Fruit fly (Drosophila melanogaster) whole organism, embryonic: Measurements from ENCODE around the gene betaGlu.

Experiments
- CG11560 ChIP-seq: fragments of 200-800 bp; sonication (Bioruptor generic); IDR thresholded peaks from 3 replicates; pipeline ENCODE4 v1.3.6; 2022; ENCODE audit warnings: missing biosample characterization, missing genetic modification characterization
- CG12071 ChIP-seq: fragments of 200-800 bp; sonication (Bioruptor generic); optimal IDR thresholded peaks from 3 replicates; lab custom pipeline; 2018; ENCODE audit warnings: missing biosample characterization, mild to moderate bottlenecking, missing genetic modification characterization
- CG13296 ChIP-seq: fragments of 200-800 bp; sonication (Bioruptor generic); optimal IDR thresholded peaks from 3 replicates; lab custom pipeline; 2018; ENCODE audit warnings: missing biosample characterization, mild to moderate bottlenecking, missing genetic modification characterization
- CG14050 ChIP-seq: fragments of 200-800 bp; sonication (Bioruptor generic); IDR thresholded peaks from 3 replicates; pipeline ENCODE4 v1.3.6; 2022; ENCODE audit warnings: missing biosample characterization, missing genetic modification characterization
- CG15696 ChIP-seq: fragments of 200-800 bp; sonication (Bioruptor generic); optimal IDR thresholded peaks from 2 replicates; lab custom pipeline; 2019; ENCODE audit warnings: missing biosample characterization, mild to moderate bottlenecking, missing genetic modification characterization, moderate library complexity
- CG17186 ChIP-seq: fragments of 200-800 bp; sonication (Bioruptor generic); optimal IDR thresholded peaks from 3 replicates; lab custom pipeline; 2017; ENCODE audit warnings: missing biosample characterization, missing genetic modification reagents, missing genetic modification characterization
- CG1792 ChIP-seq: fragments of 200-800 bp; sonication (Bioruptor generic); optimal IDR thresholded peaks from 2 replicates; lab custom pipeline; 2016; ENCODE audit warnings: missing biosample characterization, missing genetic modification characterization
- CG18011 ChIP-seq: fragments of 200-800 bp; sonication (Bioruptor generic); optimal IDR thresholded peaks from 2 replicates; lab custom pipeline; 2017; ENCODE audit warnings: missing biosample characterization, missing genetic modification characterization, mild to moderate bottlenecking, moderate library complexity, missing genotype
- CG30403 ChIP-seq: fragments of 200-800 bp; sonication (Bioruptor generic); optimal IDR thresholded peaks from 3 replicates; lab custom pipeline; 2016; ENCODE audit warnings: missing biosample characterization, missing genetic modification characterization
- CG4328 ChIP-seq: fragments of 200-800 bp; sonication (Bioruptor generic); optimal IDR thresholded peaks from 3 replicates; lab custom pipeline; 2017; ENCODE audit warnings: missing biosample characterization, missing genetic modification reagents, missing genetic modification characterization
- CG4424 ChIP-seq: fragments of 200-800 bp; sonication (Bioruptor generic); optimal IDR thresholded peaks from 3 replicates; lab custom pipeline; 2016; ENCODE audit warnings: missing biosample characterization, missing genetic modification characterization
- CG5953 ChIP-seq: fragments of 200-800 bp; sonication (Bioruptor generic); IDR thresholded peaks from 2 replicates; pipeline ENCODE4 v1.3.6; 2022; ENCODE audit warnings: missing biosample characterization, missing genetic modification characterization
- CG6689 ChIP-seq: fragments of 200-800 bp; sonication (Bioruptor generic); IDR thresholded peaks from 2 replicates; pipeline ENCODE4 v1.3.6; 2022; ENCODE audit warnings: missing biosample characterization, missing genetic modification characterization
- CG6813 ChIP-seq: fragments of 200-800 bp; sonication (Bioruptor generic); optimal IDR thresholded peaks from 2 replicates; lab custom pipeline; 2017; ENCODE audit warnings: missing biosample characterization, missing genetic modification characterization, mild to moderate bottlenecking, moderate library complexity, missing genetic modification reagents
- CG7987 ChIP-seq: fragments of 200-800 bp; sonication (Bioruptor generic); optimal IDR thresholded peaks from 2 replicates; lab custom pipeline; 2018; ENCODE audit warnings: missing biosample characterization, mild to moderate bottlenecking, missing genetic modification characterization, moderate library complexity
- CG8290 ChIP-seq, 3 experiments: fragments of 200-800 bp; sonication (Bioruptor generic); optimal IDR thresholded peaks; 2 replicates each; lab custom pipeline; 2016 to 2019; ENCODE audit warnings: missing biosample characterization in 3 of 3, missing genetic modification characterization in 3 of 3, mild to moderate bottlenecking in 2 of 3, moderate library complexity in 1 of 3
- CG8944 ChIP-seq: fragments of 200-800 bp; sonication (Bioruptor generic); optimal IDR thresholded peaks from 3 replicates; lab custom pipeline; 2016; ENCODE audit warnings: missing biosample characterization, missing genetic modification characterization
- CG9797 ChIP-seq: fragments of 200-800 bp; sonication (Bioruptor generic); optimal IDR thresholded peaks from 3 replicates; lab custom pipeline; 2018; ENCODE audit warnings: missing biosample characterization, mild to moderate bottlenecking, missing genetic modification characterization
- Chrac-16 ChIP-seq: fragments of 200-800 bp; sonication (Bioruptor generic); optimal IDR thresholded peaks from 3 replicates; lab custom pipeline; 2016; ENCODE audit warnings: missing biosample characterization, missing genetic modification characterization
- CoRest ChIP-seq: fragments of 200-800 bp; sonication (Bioruptor generic); optimal IDR thresholded peaks from 3 replicates; lab custom pipeline; 2018; ENCODE audit warnings: missing biosample characterization, mild to moderate bottlenecking, missing genetic modification characterization, moderate library complexity
- CrebB ChIP-seq: fragments of 200-800 bp; sonication (Bioruptor generic); optimal IDR thresholded peaks from 3 replicates; lab custom pipeline; 2018; ENCODE audit warnings: missing biosample characterization, mild to moderate bottlenecking, missing genetic modification characterization
- D19A ChIP-seq: fragments of 200-800 bp; optimal IDR thresholded peaks from 3 replicates; lab custom pipeline; 2019; ENCODE audit warnings: missing biosample characterization, mild to moderate bottlenecking, missing genetic modification characterization, moderate library complexity
- Dip3 ChIP-seq: fragments of 200-800 bp; sonication (Bioruptor generic); optimal IDR thresholded peaks from 3 replicates; lab custom pipeline; 2016; ENCODE audit warnings: missing biosample characterization, missing genetic modification characterization
- E2f1 ChIP-seq: fragments of 200-800 bp; sonication (Bioruptor generic); IDR thresholded peaks from 2 replicates; pipeline ENCODE4 v1.3.6; 2022; ENCODE audit warnings: missing biosample characterization, missing genetic modification characterization
- E2f2 ChIP-seq: fragments of 200-800 bp; sonication (Bioruptor generic); IDR thresholded peaks from 2 replicates; pipeline ENCODE4 v1.3.6; 2022; ENCODE audit warnings: missing biosample characterization, missing genetic modification characterization
- ERR ChIP-seq: fragments of 200-800 bp; sonication (Bioruptor generic); optimal IDR thresholded peaks from 2 replicates; lab custom pipeline; 2016; ENCODE audit warnings: missing biosample characterization, missing genetic modification characterization
- Hmx ChIP-seq: fragments of 200-800 bp; sonication (Bioruptor generic); optimal IDR thresholded peaks from 2 replicates; lab custom pipeline; 2016; ENCODE audit warnings: missing biosample characterization, missing genetic modification characterization
- NfI ChIP-seq: fragments of 200-800 bp; sonication (Bioruptor generic); optimal IDR thresholded peaks from 3 replicates; lab custom pipeline; 2018; ENCODE audit warnings: missing biosample characterization, mild to moderate bottlenecking, missing genetic modification characterization, moderate library complexity
- Optix ChIP-seq: fragments of 200-800 bp; sonication (Bioruptor generic); IDR thresholded peaks from 3 replicates; pipeline ENCODE4 v1.3.6; 2022; ENCODE audit warnings: missing biosample characterization, missing genetic modification characterization
- Sox100B ChIP-seq: fragments of 200-800 bp; sonication (Bioruptor generic); optimal IDR thresholded peaks from 3 replicates; lab custom pipeline; 2018; ENCODE audit warnings: missing biosample characterization, mild to moderate bottlenecking, missing genetic modification characterization
- Trl ChIP-seq, 3 experiments: fragments of >200 bp in 2 of 3; fragments of 200-800 bp in 1 of 3; sonication (Bioruptor generic) in 1 of 3; optimal IDR thresholded peaks; 2 replicates in 1 of 3; 3 replicates in 2 of 3; lab custom pipeline; 2016 to 2017; ENCODE audit warnings: missing biosample characterization in 1 of 3, missing genetic modification characterization in 1 of 3
- ara ChIP-seq: fragments of 200-800 bp; sonication (Bioruptor generic); IDR thresholded peaks from 2 replicates; pipeline ENCODE4 v1.3.6; 2022; ENCODE audit warnings: missing biosample characterization, missing genetic modification characterization
- br ChIP-seq: fragments of >200 bp; optimal IDR thresholded peaks from 2 replicates; lab custom pipeline; 2017
- chn ChIP-seq: fragments of 200-800 bp; sonication (Bioruptor generic); optimal IDR thresholded peaks from 2 replicates; lab custom pipeline; 2016; ENCODE audit warnings: missing biosample characterization, missing genetic modification characterization
- dm ChIP-seq: fragments of 200-800 bp; sonication (Bioruptor generic); optimal IDR thresholded peaks from 3 replicates; lab custom pipeline; 2016; ENCODE audit warnings: missing biosample characterization, missing genetic modification characterization
- dmrt11E ChIP-seq: fragments of 200-800 bp; sonication (Bioruptor generic); optimal IDR thresholded peaks from 3 replicates; lab custom pipeline; 2018; ENCODE audit warnings: missing biosample characterization, mild to moderate bottlenecking, missing genetic modification characterization, moderate library complexity
- en ChIP-seq: fragments of 200-800 bp; sonication (Bioruptor generic); optimal IDR thresholded peaks from 2 replicates; lab custom pipeline; 2016; ENCODE audit warnings: missing biosample characterization, missing genetic modification characterization
- ham ChIP-seq: fragments of 200-800 bp; sonication (Bioruptor generic); IDR thresholded peaks from 2 replicates; pipeline ENCODE4 v1.3.6; 2022; ENCODE audit warnings: missing biosample characterization, missing genetic modification characterization
- hbn ChIP-seq: fragments of 200-800 bp; sonication (Bioruptor generic); IDR thresholded peaks from 2 replicates; pipeline ENCODE4 v1.3.6; 2022; ENCODE audit warnings: missing biosample characterization, missing genetic modification characterization; ENCODE audit not compliant: partially characterized antibody
- peb ChIP-seq: fragments of 200-800 bp; sonication (Bioruptor generic); IDR thresholded peaks from 2 replicates; pipeline ENCODE4 v1.3.6; 2022; ENCODE audit warnings: missing biosample characterization, missing genetic modification characterization
- repo ChIP-seq: fragments of 200-800 bp; sonication (Bioruptor generic); optimal IDR thresholded peaks from 2 replicates; lab custom pipeline; 2016; ENCODE audit warnings: missing biosample characterization, missing genetic modification characterization
- rib ChIP-seq: fragments of 200-800 bp; sonication (Bioruptor generic); IDR thresholded peaks from 2 replicates; pipeline ENCODE4 v1.3.6; 2022; ENCODE audit warnings: missing biosample characterization, missing genetic modification characterization
- schlank ChIP-seq: fragments of 200-800 bp; sonication (Bioruptor generic); optimal IDR thresholded peaks from 2 replicates; lab custom pipeline; 2018; ENCODE audit warnings: missing biosample characterization, mild to moderate bottlenecking, missing genetic modification characterization
- sd ChIP-seq: fragments of 200-800 bp; sonication (Bioruptor generic); optimal IDR thresholded peaks from 3 replicates; lab custom pipeline; 2018; ENCODE audit warnings: missing biosample characterization, mild to moderate bottlenecking, missing genetic modification characterization, moderate library complexity
- seq ChIP-seq: fragments of 200-800 bp; sonication (Bioruptor generic); IDR thresholded peaks from 2 replicates; pipeline ENCODE4 v1.3.6; 2022; ENCODE audit warnings: missing biosample characterization, missing genetic modification characterization
- slou ChIP-seq: fragments of 200-800 bp; sonication (Bioruptor generic); optimal IDR thresholded peaks from 3 replicates; lab custom pipeline; 2016; ENCODE audit warnings: missing biosample characterization, missing genetic modification characterization
- sqz ChIP-seq: fragments of 200-800 bp; sonication (Bioruptor generic); optimal IDR thresholded peaks from 3 replicates; lab custom pipeline; 2018; ENCODE audit warnings: missing biosample characterization, mild to moderate bottlenecking, missing genetic modification characterization
- ttk ChIP-seq: fragments of 200-800 bp; sonication (Bioruptor generic); IDR thresholded peaks from 2 replicates; pipeline ENCODE4 v2.1.2; 2022; ENCODE audit warnings: missing biosample characterization, missing genetic modification characterization
- unc-4 ChIP-seq: fragments of 200-800 bp; sonication (Bioruptor generic); IDR thresholded peaks from 2 replicates; pipeline ENCODE4 v1.3.6; 2022; ENCODE audit warnings: missing biosample characterization, missing genetic modification characterization; ENCODE audit not compliant: partially characterized antibody
- zfh1 ChIP-seq: fragments of 200-800 bp; sonication (Bioruptor generic); IDR thresholded peaks from 3 replicates; pipeline ENCODE4 v1.3.6; 2022; ENCODE audit warnings: missing biosample characterization, missing genetic modification characterization

betaGlu gene

DNA sequence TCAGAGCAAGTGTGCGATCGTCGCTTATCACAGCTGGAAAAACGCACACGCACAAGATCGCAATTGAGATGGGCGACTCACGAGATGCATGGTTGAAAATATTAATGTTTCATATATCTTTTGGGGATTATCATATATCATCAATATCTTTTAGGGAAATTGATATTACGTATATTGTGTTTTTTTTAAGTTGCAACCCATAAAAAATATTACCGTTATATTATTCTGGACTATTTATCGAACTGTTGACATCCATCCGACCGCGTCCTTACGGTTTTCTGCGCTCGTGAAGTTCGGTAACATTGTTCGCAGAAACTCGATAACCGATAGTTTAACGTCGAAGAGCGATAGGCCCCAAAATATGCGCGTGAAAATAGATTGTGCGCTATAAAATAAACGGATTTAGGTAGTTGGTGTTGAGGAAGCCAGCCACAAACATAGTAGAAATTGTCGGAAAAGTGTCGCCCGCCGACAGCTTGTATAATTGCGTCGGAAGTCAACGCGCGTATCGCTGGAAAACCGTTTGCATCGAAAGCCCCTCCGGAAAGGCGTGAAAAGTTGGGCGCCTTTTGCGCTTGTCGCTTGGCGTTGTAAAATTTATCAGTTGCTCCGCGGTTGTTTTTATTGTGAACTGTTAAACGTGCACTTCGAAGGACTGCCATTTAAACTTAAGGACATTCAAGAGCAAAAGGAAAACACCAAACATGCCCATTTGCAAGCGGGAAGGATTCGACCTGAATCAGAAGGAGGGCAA lies 22.2 kb upstream of the betaGlu start, which contains the start of the genes Mccc1 and Acf (continued):
- no peak for TF ChIP-seq CoRest (tag; lab: Kevin White, UChicago)
- TF ChIP-seq hbn (GFP tag; lab: Robert Waterston, UW): peak; percentile 64
- TF ChIP-seq CG12071 (GFP tag; lab: Kevin White, UChicago): no peak
- TF ChIP-seq CG6689 (GFP tag; lab: Robert Waterston, UW): peak; percentile 31; the same call in 1 of the 2 replicates
- TF ChIP-seq repo (GFP tag; lab: Kevin White, UChicago): no peak
- TF ChIP-seq unc-4 (GFP tag; lab: Robert Waterston, UW): peak; percentile 57; the same call in 1 of the 2 replicates
- TF ChIP-seq sd: no peak
- no peak for TF ChIP-seq CG15696 (tag; lab: Kevin White, UChicago)
- TF ChIP-seq ERR (GFP tag; lab: Kevin White, UChicago): no peak
- peak; percentile 42 for TF ChIP-seq E2f2 (GFP tag; lab: Robert Waterston, UW)
- TF ChIP-seq Optix: no peak
- no peak for TF ChIP-seq chn (GFP tag; lab: Kevin White, UChicago)
- TF ChIP-seq E2f1 (GFP tag; lab: Robert Waterston, UW): no peak
- TF ChIP-seq CG8944 (GFP tag; lab: Kevin White, UChicago): no peak
- peak; percentile 55 for TF ChIP-seq CG17186
- TF ChIP-seq CG1792 (GFP tag; lab: Kevin White, UChicago): peak; percentile 25
- peak; percentile 42 for TF ChIP-seq Chrac-16 (GFP tag; lab: Kevin White, UChicago)
- no peak for TF ChIP-seq ttk (GFP tag; lab: Robert Waterston, UW)
- no peak for TF ChIP-seq br (lab: Kevin White, UChicago)
- TF ChIP-seq CG14050: no peak
- no peak for TF ChIP-seq slou
- no peak for TF ChIP-seq CG4328
- TF ChIP-seq rib (GFP tag; lab: Robert Waterston, UW): no peak
- no peak for TF ChIP-seq en (GFP tag; lab: Kevin White, UChicago)
- TF ChIP-seq ham (GFP tag; lab: Robert Waterston, UW): no peak
- TF ChIP-seq CG30403 (GFP tag; lab: Kevin White, UChicago): peak; percentile 65
- TF ChIP-seq CG5953 (GFP tag; lab: Robert Waterston, UW): no peak
- TF ChIP-seq D19A (tag; lab: Kevin White, UChicago): no peak
- no peak for TF ChIP-seq CG13296
- TF ChIP-seq Sox100B: no peak
- TF ChIP-seq CG6813 (GFP tag; lab: Kevin White, UChicago): no peak
- TF ChIP-seq Trl (optimal IDR thresholded peaks at IDR 0.05; lab: Kevin White, UChicago): no peak
- TF ChIP-seq Trl (GFP tag; optimal IDR thresholded peaks at IDR 0.05; lab: Kevin White, UChicago): peak; percentile 42
- peak; percentile 33; the same call in 1 of the 3 replicates for TF ChIP-seq zfh1 (GFP tag; lab: Robert Waterston, UW)
- peak; percentile 26 for TF ChIP-seq Dip3
- no peak for TF ChIP-seq ara (GFP tag; lab: Robert Waterston, UW)
- TF ChIP-seq CG11560 (tag; lab: Robert Waterston, UW): no peak
- peak; percentile 69 for TF ChIP-seq CG9797 (GFP tag; lab: Kevin White, UChicago)
- TF ChIP-seq schlank (tag; lab: Kevin White, UChicago): no peak
- no peak for TF ChIP-seq Hmx (GFP tag; lab: Kevin White, UChicago)
- TF ChIP-seq dmrt11E: no peak
- no peak for TF ChIP-seq CG7987
- TF ChIP-seq sqz (GFP tag; lab: Kevin White, UChicago): no peak
- no peak for TF ChIP-seq CrebB
- no peak for TF ChIP-seq seq (GFP tag; lab: Robert Waterston, UW)
- no peak for TF ChIP-seq CG8290 (GFP tag; optimal IDR thresholded peaks at IDR 0.05; lab: Kevin White, UChicago)
- TF ChIP-seq CG8290 (tag; optimal IDR thresholded peaks at IDR 0.05; lab: Kevin White, UChicago): no peak
- TF ChIP-seq NfI: no peak
- TF ChIP-seq dm (GFP tag; lab: Kevin White, UChicago): no peak
- no peak for TF ChIP-seq CG18011 (GFP tag; lab: Kevin White, UChicago)
- peak; percentile 24 for TF ChIP-seq CG4424
- TF ChIP-seq peb: no peak
